Worm (Caenorhabditis elegans): Measurements from ENCODE around the gene C30F2.5.
A peak's percentile ranks its signal among the peaks of the same experiment; 100 is the strongest.

Gene C30F2.5

ce11 chrX:16128794-16129193 is 34.3 kb downstream of the C30F2.5 start, which contains the start of gene ZK1073.1 (continued):
- peak in 1 of 3 experiments; percentile 41 for TF ChIP-seq ceh-82 (tag; optimal IDR thresholded peaks at IDR 0.05)
- TF ChIP-seq grh-1 (GFP tag; IDR thresholded peaks at IDR 0.05) = no peak
- no peak for TF ChIP-seq ceh-63 (GFP tag; optimal IDR thresholded peaks at IDR 0.05)
- peak; percentile 87 for TF ChIP-seq fkh-10 (GFP tag; optimal IDR thresholded peaks at IDR 0.05)
- TF ChIP-seq nhr-12 (tag; optimal IDR thresholded peaks at IDR 0.05) = no peak
- peak; percentile 32 for TF ChIP-seq rnt-1 (tag; optimal IDR thresholded peaks at IDR 0.05)
- TF ChIP-seq ces-1 (GFP tag; optimal IDR thresholded peaks at IDR 0.05) = no peak
- peak; percentile 54 for TF ChIP-seq nhr-47 (tag; optimal IDR thresholded peaks at IDR 0.05)
- TF ChIP-seq dsc-1 (tag; optimal IDR thresholded peaks at IDR 0.05) = peak; percentile 57
- TF ChIP-seq xbp-1 (tag; optimal IDR thresholded peaks at IDR 0.05) = peak; percentile 27
- no peak for TF ChIP-seq elt-2 (tag; optimal IDR thresholded peaks at IDR 0.05)
- TF ChIP-seq egl-13 (tag; optimal IDR thresholded peaks at IDR 0.05) = peak; percentile 44
- peak; percentile 35 to 40 for TF ChIP-seq lsy-2 (tag; optimal IDR thresholded peaks at IDR 0.05)
- 0 out of 2 replicates have a peak, but pooled peaks have one; percentile 7 for TF ChIP-seq mab-9 (GFP tag; IDR thresholded peaks at IDR 0.05)
- peak; percentile 24; the same call in 1 of the 2 replicates for TF ChIP-seq isw-1 (GFP tag; IDR thresholded peaks at IDR 0.05)

ce11 chrX:16130213-16130612 is 35.7 kb downstream of the C30F2.5 start:
- peak; percentile 70 for TF ChIP-seq elt-2 (tag; optimal IDR thresholded peaks at IDR 0.05)
- TF ChIP-seq lin-35 (GFP tag; optimal IDR thresholded peaks at IDR 0.05) = peak in 1 of 2 experiments; percentile 27
- TF ChIP-seq nhr-11 (tag; optimal IDR thresholded peaks at IDR 0.05) = no peak
- no peak for TF ChIP-seq nhr-77 (tag; optimal IDR thresholded peaks at IDR 0.05)
- no peak for TF ChIP-seq zip-4 (GFP tag; optimal IDR thresholded peaks at IDR 0.05)
- TF ChIP-seq nhr-20 (tag; optimal IDR thresholded peaks at IDR 0.05) = peak; percentile 1
- TF ChIP-seq ceh-63 (GFP tag; optimal IDR thresholded peaks at IDR 0.05) = no peak
- TF ChIP-seq nhr-71 (tag; optimal IDR thresholded peaks at IDR 0.05) = peak; percentile 2

ce11 chrX:16131044-16131443 is 36.6 kb downstream of the C30F2.5 start:
- TF ChIP-seq grh-1 (GFP tag; IDR thresholded peaks at IDR 0.05) (no peak), nhr-11 (tag; optimal IDR thresholded peaks at IDR 0.05) (peak; percentile 7), fos-1 (tag; optimal IDR thresholded peaks at IDR 0.05) (no peak), nhr-47 (tag; optimal IDR thresholded peaks at IDR 0.05) (peak; percentile 47), efl-3 (GFP tag; optimal IDR thresholded peaks at IDR 0.05) (no peak), ces-1 (GFP tag; optimal IDR thresholded peaks at IDR 0.05) (no peak), mef-2 (tag; optimal IDR thresholded peaks at IDR 0.05) (no peak), aly-2 (tag; optimal IDR thresholded peaks at IDR 0.05) (no peak), blmp-1 (tag; optimal IDR thresholded peaks at IDR 0.05) (no peak), zag-1 (tag; optimal IDR thresholded peaks at IDR 0.05) (no peak), unc-30 (tag; optimal IDR thresholded peaks at IDR 0.05) (no peak), C16A3.4 (tag; optimal IDR thresholded peaks at IDR 0.05) (peak; percentile 10), aha-1 (tag; optimal IDR thresholded peaks at IDR 0.05) (no peak), mep-1 (tag; optimal IDR thresholded peaks at IDR 0.05) (peak; percentile 22), tbx-2 (tag; optimal IDR thresholded peaks at IDR 0.05) (peak; percentile 71), ets-5 (GFP tag; IDR thresholded peaks at IDR 0.05) (no peak), fkh-4 (tag; optimal IDR thresholded peaks at IDR 0.05; ENCODE audit: borderline replicate concordance) (no peak), nhr-90 (tag; optimal IDR thresholded peaks at IDR 0.05; ENCODE audit: poor library complexity) (peak; percentile 48), elt-2 (tag; optimal IDR thresholded peaks at IDR 0.05) (peak; percentile 60), nhr-12 (tag; optimal IDR thresholded peaks at IDR 0.05) (no peak), swsn-7 (tag; optimal IDR thresholded peaks at IDR 0.05) (peak; percentile 44), unc-86 (tag; optimal IDR thresholded peaks at IDR 0.05) (no peak), lin-14 (GFP tag; optimal IDR thresholded peaks at IDR 0.05) (peak; percentile 83), sup-37 (GFP tag; optimal IDR thresholded peaks at IDR 0.05) (peak; percentile 27), fkh-8 (tag; optimal IDR thresholded peaks at IDR 0.05) (peak; percentile 89), zip-4 (GFP tag; optimal IDR thresholded peaks at IDR 0.05) (peak; percentile 9), lin-35 (GFP tag; optimal IDR thresholded peaks at IDR 0.05) (peak in 1 of 2 experiments; percentile 54), tlp-1 (tag; optimal IDR thresholded peaks at IDR 0.05) (no peak), pax-3 (tag; optimal IDR thresholded peaks at IDR 0.05) (peak; percentile 30), dsc-1 (tag; optimal IDR thresholded peaks at IDR 0.05) (no peak), F16B12.6 (tag; optimal IDR thresholded peaks at IDR 0.05) (no peak), skn-1 (tag; optimal IDR thresholded peaks at IDR 0.05) (no peak), hlh-17 (GFP tag; optimal IDR thresholded peaks at IDR 0.05; ENCODE audit: borderline replicate concordance) (no peak), ceh-63 (GFP tag; optimal IDR thresholded peaks at IDR 0.05) (no peak), C34B4.2 (tag; optimal IDR thresholded peaks at IDR 0.05) (no peak), nhr-19 (GFP tag; conservative IDR thresholded peaks at IDR 0.05) (peak; percentile 41), ceh-8 (GFP tag; optimal IDR thresholded peaks at IDR 0.05) (no peak)

Measured in whole organism, L1 larva.